Worm (Caenorhabditis elegans) whole organism, late embryonic: ENCODE data around the gene D2023.6.

Experiments
- C08G9.2 ChIP-seq: sonication (generic microtip); optimal IDR thresholded peaks from 2 replicates; lab custom pipeline; 2016; ENCODE audit warnings: mild to moderate bottlenecking, missing genetic modification characterization, moderate library complexity, missing compliant biosample characterization
- ama-1 ChIP-seq: fragments of 150-350 bp; optimal IDR thresholded peaks from 2 replicates; lab custom pipeline; 2014
- ceh-34 ChIP-seq: sonication (generic microtip); optimal IDR thresholded peaks from 2 replicates; lab custom pipeline; 2016; ENCODE audit warnings: mild to moderate bottlenecking, missing genetic modification characterization, missing compliant biosample characterization
- hlh-13 ChIP-seq: fragments of 200-800 bp; sonication (Bioruptor generic); optimal IDR thresholded peaks from 2 replicates; lab custom pipeline; 2018; ENCODE audit warnings: mild to moderate bottlenecking, missing genetic modification characterization, missing compliant biosample characterization
- hlh-8 ChIP-seq: sonication (generic microtip); optimal IDR thresholded peaks from 2 replicates; lab custom pipeline; 2016; ENCODE audit warnings: missing genotype, missing genetic modification characterization, missing compliant biosample characterization
- lim-6 ChIP-seq: sonication (generic microtip); optimal IDR thresholded peaks from 2 replicates; lab custom pipeline; 2016; ENCODE audit warnings: missing genetic modification characterization, missing compliant biosample characterization
- nfya-1 ChIP-seq: sonication (generic microtip); optimal IDR thresholded peaks from 2 replicates; lab custom pipeline; 2017; ENCODE audit warnings: missing genetic modification characterization, mild to moderate bottlenecking, missing compliant biosample characterization, antibody characterized with exemption, moderate library complexity
- pat-9 ChIP-seq: fragments of 200-800 bp; sonication (Bioruptor generic); optimal IDR thresholded peaks from 2 replicates; lab custom pipeline; 2018; ENCODE audit warnings: mild to moderate bottlenecking, missing genetic modification characterization, moderate library complexity, missing compliant biosample characterization
- sdc-2 ChIP-seq: sonication (generic microtip); optimal IDR thresholded peaks from 2 replicates; lab custom pipeline; 2016; ENCODE audit warnings: missing genotype, missing genetic modification characterization, missing compliant biosample characterization
- sox-2 ChIP-seq: fragments of 200-800 bp; sonication (Bioruptor generic); IDR thresholded peaks from 2 replicates; pipeline ENCODE4 v1.3.6; 2022; ENCODE audit warnings: missing genetic modification reagents, missing genetic modification characterization, missing compliant biosample characterization
- ttx-3 ChIP-seq: sonication (generic microtip); optimal IDR thresholded peaks from 2 replicates; lab custom pipeline; 2016; ENCODE audit warnings: missing genetic modification reagents, missing genetic modification characterization, missing compliant biosample characterization
- unc-55 ChIP-seq: sonication (generic microtip); optimal IDR thresholded peaks from 2 replicates; lab custom pipeline; 2017; ENCODE audit warnings: missing biosample characterization, missing genetic modification reagents, missing genetic modification characterization

ce11 chrV:11815566-11815965 lies 11.6 kb upstream of the D2023.6 start:
- TF ChIP-seq pat-9, result no peak
- no peak for TF ChIP-seq ceh-34 (tag; lab: Kevin White, UChicago)
- TF ChIP-seq ttx-3 (tag; lab: Kevin White, UChicago), result no peak
- TF ChIP-seq hlh-8, result no peak
- TF ChIP-seq sox-2 (GFP tag; lab: Robert Waterston, UW), result no peak
- no peak for TF ChIP-seq sdc-2
- no peak for TF ChIP-seq C08G9.2 (tag; lab: Kevin White, UChicago)
- no peak for TF ChIP-seq hlh-13
- TF ChIP-seq ama-1, result no peak
- no peak for TF ChIP-seq unc-55 (GFP tag; lab: Kevin White, UChicago)
- no peak for TF ChIP-seq nfya-1 (tag; lab: Kevin White, UChicago)
- TF ChIP-seq lim-6, result no peak
